Worm (Caenorhabditis elegans) whole organism, young adult: ENCODE measurements around the gene snb-1.

Source experiments
- D2030.7 ChIP-seq: fragments of 200-800 bp; sonication (Bioruptor generic); IDR thresholded peaks from 2 replicates; pipeline ENCODE4 v1.3.6; 2022; ENCODE audit warnings: missing genetic modification reagents, missing genetic modification characterization, missing compliant biosample characterization
- F57C9.4 ChIP-seq: sonication (generic microtip); optimal IDR thresholded peaks from 2 replicates; lab custom pipeline; 2017; ENCODE audit warnings: mild to moderate bottlenecking, missing genetic modification characterization, missing compliant biosample characterization
- Y95B8A.8 ChIP-seq: fragments of 200-800 bp; sonication (Bioruptor generic); IDR thresholded peaks from 2 replicates; pipeline ENCODE4 v1.3.6; 2022; ENCODE audit warnings: missing genetic modification reagents, missing genetic modification characterization, missing compliant biosample characterization
- cebp-1 ChIP-seq, 2 experiments: fragments of 200-800 bp in 1 of 2; sonication (Bioruptor generic) in 1 of 2; sonication (generic microtip) in 1 of 2; IDR thresholded peaks in 1 of 2; optimal IDR thresholded peaks in 1 of 2; 2 replicates each; pipeline versions ENCODE4 v1.3.6 to Lab custom; 2017 to 2022; ENCODE audit warnings: missing compliant biosample characterization in 2 of 2, missing genetic modification characterization in 2 of 2, mild to moderate bottlenecking in 1 of 2, missing genetic modification reagents in 1 of 2, moderate library complexity in 1 of 2
- ets-4 ChIP-seq: fragments of 200-800 bp; sonication (Bioruptor generic); optimal IDR thresholded peaks from 2 replicates; lab custom pipeline; 2018; ENCODE audit warnings: mild to moderate bottlenecking, missing genetic modification characterization, missing compliant biosample characterization
- fkh-3 ChIP-seq: sonication (generic microtip); optimal IDR thresholded peaks from 2 replicates; lab custom pipeline; 2016; ENCODE audit warnings: mild to moderate bottlenecking, missing genetic modification characterization, missing compliant biosample characterization
- nhr-90 ChIP-seq: sonication (generic microtip); optimal IDR thresholded peaks from 2 replicates; lab custom pipeline; 2016; ENCODE audit warnings: missing genotype, mild to moderate bottlenecking, missing genetic modification characterization, missing compliant biosample characterization
- sdz-38 ChIP-seq: sonication (generic microtip); optimal IDR thresholded peaks from 2 replicates; lab custom pipeline; 2016; ENCODE audit warnings: missing genotype, missing genetic modification characterization, missing compliant biosample characterization
- snpc-4 ChIP-seq, 5 experiments: fragments of 150-350 bp in 1 of 5; sonication (generic microtip) in 4 of 5; optimal IDR thresholded peaks; 2 replicates each; lab custom pipeline; 2014 to 2018; ENCODE audit warnings: missing genetic modification characterization in 5 of 5, missing biosample characterization in 3 of 5, antibody characterized with exemption in 2 of 5, mild to moderate bottlenecking in 2 of 5, missing compliant biosample characterization in 2 of 5, missing genotype in 2 of 5, moderate library complexity in 2 of 5, missing genetic modification reagents in 1 of 5
- ztf-3 ChIP-seq: fragments of 200-800 bp; sonication (Bioruptor generic); optimal IDR thresholded peaks from 2 replicates; lab custom pipeline; 2018; ENCODE audit warnings: mild to moderate bottlenecking, missing genetic modification characterization, missing compliant biosample characterization

DNA sequence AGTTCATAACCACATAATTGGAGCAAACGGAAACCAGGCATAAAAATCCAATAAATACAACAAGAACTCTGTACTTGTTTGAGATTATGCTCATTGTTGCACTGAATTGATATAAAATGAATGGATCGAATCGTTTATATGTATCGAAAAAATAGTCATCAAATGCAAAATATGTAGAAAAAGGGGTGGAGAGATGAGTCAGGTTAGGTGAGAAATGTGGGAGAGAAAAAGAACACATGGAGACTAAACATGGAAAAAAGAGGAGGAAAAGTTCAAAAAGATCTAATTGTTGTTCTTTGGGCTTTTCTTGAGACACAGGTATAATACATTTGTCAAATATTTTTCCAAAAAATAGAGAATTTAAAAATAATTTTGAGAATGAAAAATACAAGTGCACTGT is 32.1 kb upstream of the snb-1 start, which contains the start of gene K11G9.5:
- TF ChIP-seq snpc-4 (GFP tag; optimal IDR thresholded peaks at IDR 0.05; lab: Kevin White, UChicago) (no peak), snpc-4 (tag; optimal IDR thresholded peaks at IDR 0.05; lab: Kevin White, UChicago) (no peak), ztf-3 (GFP tag; lab: Kevin White, UChicago) (no peak), ets-4 (GFP tag; lab: Kevin White, UChicago) (no peak), fkh-3 (tag; lab: Kevin White, UChicago) (no peak), Y95B8A.8 (GFP tag; lab: Robert Waterston, UW) (no peak), sdz-38 (tag; lab: Kevin White, UChicago) (no peak), cebp-1 (GFP tag; IDR thresholded peaks at IDR 0.05; lab: Robert Waterston, UW) (no peak), cebp-1 (tag; optimal IDR thresholded peaks at IDR 0.05; lab: Kevin White, UChicago) (no peak), D2030.7 (GFP tag; lab: Robert Waterston, UW) (no peak), nhr-90 (no peak), F57C9.4 (tag; lab: Kevin White, UChicago) (no peak)
